Fruit fly (Drosophila melanogaster) whole organism, larva: ENCODE data around the gene CG6763.

Experiments used
- noc ChIP-seq: fragments of 200-800 bp; sonication (Bioruptor generic); optimal IDR thresholded peaks from 3 replicates; lab custom pipeline; 2019; ENCODE audit warnings: missing biosample characterization, mild to moderate bottlenecking, missing genetic modification characterization, moderate library complexity

The CG6763 gene

dm6 chr3R:23283702-23284101, at the start of gene CG6763:
CG6763 (plus strand) TSS chr3R:23284002.
- TF ChIP-seq noc (tag; lab: Kevin White, UChicago) = no peak

DNA sequence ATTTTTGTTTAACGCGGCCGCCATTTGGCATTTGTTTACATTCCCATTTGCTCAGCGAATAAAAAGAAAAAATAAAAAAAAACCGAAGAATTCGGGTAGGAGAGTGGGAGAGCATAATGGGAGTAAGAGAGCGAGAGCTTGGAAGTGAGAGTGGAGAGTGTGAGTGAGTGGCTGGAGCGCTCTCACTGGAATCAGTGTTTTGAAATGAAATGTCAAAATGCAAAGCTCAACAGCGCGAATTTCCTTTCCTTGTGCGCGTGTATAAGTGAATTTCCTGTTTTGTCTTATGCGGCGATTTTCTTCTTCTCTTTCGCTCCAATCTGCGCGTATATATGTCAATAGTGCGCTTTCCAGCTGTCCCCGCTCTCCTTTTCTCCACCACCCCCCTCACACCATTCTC, 44.8 kb upstream of the CG6763 start:
- no peak for TF ChIP-seq noc (tag; lab: Kevin White, UChicago)

dm6 chr3R:23239934-23240632, 43.7 kb upstream of the CG6763 start:
- peak; percentile 4 for TF ChIP-seq noc (tag; lab: Kevin White, UChicago)

DNA sequence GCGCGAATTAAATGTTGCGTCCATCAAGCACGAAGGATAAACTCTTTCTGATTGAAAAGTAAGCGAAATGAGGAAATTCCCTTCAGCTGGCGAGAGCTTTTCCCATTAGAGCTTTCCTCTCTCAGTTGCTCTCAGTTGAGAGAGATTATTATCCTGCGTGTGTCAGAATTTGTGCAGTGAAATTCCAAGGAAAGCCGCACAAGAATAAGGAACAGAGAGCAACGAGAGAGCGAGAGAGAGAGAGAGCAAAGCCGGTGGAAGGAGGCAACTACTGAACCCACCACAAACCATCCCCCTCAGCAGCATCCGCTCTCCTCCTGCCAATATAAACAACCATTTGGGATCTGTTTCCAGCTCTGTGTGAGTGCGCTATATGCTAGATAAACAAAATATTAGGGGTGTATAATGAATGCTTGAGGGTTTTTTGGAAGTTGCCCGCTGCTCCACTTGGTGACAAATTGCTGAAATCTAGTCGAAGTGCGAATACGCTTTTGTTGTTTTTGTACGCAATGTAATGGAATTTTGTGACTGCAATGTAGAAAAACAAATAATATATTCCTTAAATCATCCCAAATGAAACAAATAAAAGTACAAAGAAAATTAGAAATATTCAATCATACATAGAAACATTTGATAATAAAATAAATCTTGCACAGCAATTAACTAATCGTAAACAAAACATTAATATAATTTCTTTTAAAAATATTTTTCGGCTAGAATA, 34.8 kb upstream of the CG6763 start, which contains the start of gene CG4467:
CG4467 (minus strand) TSS at position 51 of the 721 bp plus-strand sequence.
- TF ChIP-seq noc (tag; lab: Kevin White, UChicago) = no peak

DNA sequence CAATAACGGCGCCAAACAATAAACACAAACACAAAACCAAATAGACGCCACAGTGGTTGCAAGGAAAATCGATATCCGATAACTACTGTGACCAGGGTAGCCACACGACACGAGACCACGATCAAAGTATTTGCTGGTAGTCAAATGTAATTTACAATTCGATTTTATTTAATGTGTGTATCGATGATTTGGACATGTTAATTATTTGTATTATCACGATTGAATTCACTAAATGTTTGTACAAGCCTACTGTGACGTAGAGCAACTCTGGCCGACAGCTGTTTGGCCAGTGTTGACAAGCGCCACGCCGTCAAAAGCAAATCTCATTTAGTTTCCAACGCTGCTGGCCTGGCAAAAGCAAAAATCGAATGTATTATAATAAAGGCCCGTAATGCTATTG, 32.5 kb upstream of the CG6763 start, which contains the start of the genes Rad60 and EloA:
Rad60 (minus strand) TSS at position 222 of the 400 bp plus-strand sequence.
EloA (plus strand) TSS at position 308 of the 400 bp plus-strand sequence.
- peak; percentile 61 for TF ChIP-seq noc (tag; lab: Kevin White, UChicago)

DNA sequence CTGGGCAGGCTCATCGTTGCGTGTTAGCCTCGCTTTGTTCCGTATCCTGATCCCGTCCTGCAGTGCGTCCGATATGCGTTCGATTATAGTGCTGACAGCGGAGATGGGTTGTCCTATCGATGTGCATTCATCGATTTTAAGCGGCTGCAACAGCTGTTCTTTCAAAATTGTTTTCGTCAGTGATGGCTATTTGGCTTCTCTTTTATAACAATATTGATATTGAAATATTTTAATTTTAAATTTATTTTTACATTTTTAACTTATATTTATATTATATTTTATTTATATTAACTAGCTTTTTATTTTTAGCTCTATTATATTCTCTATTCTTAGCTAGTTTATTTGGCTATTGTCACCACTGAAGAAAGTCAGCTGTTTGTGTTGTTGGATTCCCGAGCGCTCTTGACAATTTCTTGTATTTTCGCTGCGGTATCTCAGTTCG, 25.8 kb upstream of the CG6763 start, which contains the start of the genes wda and Pex11c:
wda (minus strand) TSS at position 102 of the 442 bp plus-strand sequence.
Pex11c (plus strand) TSS at position 380 of the 442 bp plus-strand sequence.
- peak; percentile 57 for TF ChIP-seq noc (tag; lab: Kevin White, UChicago)

DNA sequence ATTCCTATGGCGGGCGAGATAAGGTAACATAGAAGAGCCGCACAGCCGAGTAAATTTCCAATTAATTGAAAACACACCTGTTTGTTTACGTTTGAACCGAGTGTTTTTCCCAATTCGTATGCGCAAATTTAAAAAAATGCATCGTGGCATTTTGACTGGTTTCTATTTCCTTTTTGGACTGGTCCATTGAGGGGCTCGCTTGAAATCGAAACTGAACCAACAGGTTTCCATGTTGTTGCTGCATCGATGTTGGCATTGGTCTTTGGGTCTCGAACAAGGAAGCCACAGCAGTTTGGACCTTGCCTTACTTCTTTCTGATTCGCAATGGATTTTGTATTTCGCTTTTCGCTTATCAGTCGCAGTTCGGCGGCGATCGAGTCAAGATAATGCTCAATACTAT, 25.3 kb upstream of the CG6763 start:
- no peak for TF ChIP-seq noc (tag; lab: Kevin White, UChicago)

dm6 chr3R:23260569-23260968, 23.2 kb upstream of the CG6763 start:
- TF ChIP-seq noc (tag; lab: Kevin White, UChicago) = no peak

dm6 chr3R:23278704-23279379, 5.0 kb upstream of the CG6763 start:
- TF ChIP-seq noc (tag; lab: Kevin White, UChicago) = no peak

DNA sequence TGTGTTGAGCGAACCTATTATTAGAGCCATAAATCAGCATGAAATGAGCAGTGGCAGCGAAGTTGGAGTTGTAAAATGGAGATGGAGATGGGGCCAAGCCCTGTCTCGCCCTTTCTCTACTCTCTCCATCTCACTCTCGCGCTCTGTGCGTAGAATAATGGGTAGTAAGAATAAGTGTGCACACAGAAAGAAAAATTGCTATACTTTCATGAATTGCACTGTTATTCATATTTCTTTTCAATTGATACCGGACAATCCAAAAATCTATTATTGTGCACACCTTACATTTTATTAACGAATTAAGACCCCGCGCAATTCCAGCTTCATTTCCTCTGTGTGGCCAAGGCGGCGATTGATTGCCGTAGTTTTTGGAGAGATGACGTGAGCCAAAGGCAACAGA, 4.0 kb upstream of the CG6763 start:
- no peak for TF ChIP-seq noc (tag; lab: Kevin White, UChicago)

dm6 chr3R:23280806-23281257, 3.0 kb upstream of the CG6763 start, which contains the start of the genes orb and Cdc16:
orb (minus strand) TSS chr3R:23280856.
Cdc16 (plus strand) TSS chr3R:23281201.
- TF ChIP-seq noc (tag; lab: Kevin White, UChicago) = peak; percentile 84

DNA sequence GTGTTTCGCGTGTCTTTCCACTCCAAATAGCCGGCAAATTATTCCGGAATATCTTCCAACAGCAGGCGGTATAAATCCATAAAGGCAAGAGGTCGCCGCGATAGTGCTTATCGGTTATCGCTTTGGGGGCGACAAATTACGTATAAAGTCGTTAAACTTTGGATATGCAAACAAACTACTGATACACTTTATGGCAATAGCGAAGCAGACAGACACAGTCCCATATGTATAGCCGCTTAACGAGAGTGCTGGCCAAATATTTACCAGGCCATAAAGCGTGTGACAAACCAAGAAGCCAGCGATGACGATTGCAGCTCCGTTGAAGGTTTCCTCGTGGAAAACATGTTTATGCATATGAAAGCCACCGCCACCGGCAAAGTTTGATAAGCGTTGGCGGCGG, 454 bp downstream of the CG6763 start:
- peak; percentile 41 for TF ChIP-seq noc (tag; lab: Kevin White, UChicago)

DNA sequence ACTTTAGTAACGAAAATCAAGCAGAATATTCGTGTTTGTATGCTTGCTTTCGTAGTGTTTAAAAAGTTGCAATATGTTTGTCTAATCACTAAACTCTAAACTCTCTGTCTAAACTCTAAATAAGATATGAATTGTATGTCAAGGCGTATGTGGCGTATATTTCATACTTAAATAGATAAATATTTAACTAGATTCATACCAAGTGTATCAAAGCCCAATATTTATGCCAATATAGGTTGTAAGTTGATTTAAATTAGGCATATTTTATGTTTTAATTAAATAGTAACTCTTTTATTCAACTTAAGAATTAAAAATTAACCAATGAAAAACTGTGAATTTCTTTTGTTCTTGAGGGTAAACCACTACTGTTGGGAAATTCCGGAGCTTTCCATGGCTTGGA, 4.1 kb downstream of the CG6763 start, which contains the start of gene wam:
wam (minus strand) TSS at position 101 of the 400 bp plus-strand sequence.
- no peak for TF ChIP-seq noc (tag; lab: Kevin White, UChicago)

dm6 chr3R:23290089-23290488, 6.3 kb downstream of the CG6763 start, which contains the start of gene bb8:
bb8 (minus strand) TSS chr3R:23290189.
- no peak for TF ChIP-seq noc (tag; lab: Kevin White, UChicago)

- TF ChIP-seq noc (tag; lab: Kevin White, UChicago) = no peak
Measured at dm6 chr3R:23292267-23292666, 8.5 kb downstream of the CG6763 start.
